Fruit fly (Drosophila melanogaster) whole organism, embryonic: Measurements from ENCODE around the gene CG5506.

Experiments used
- Adf1 ChIP-seq: fragments of 200-800 bp; sonication (Bioruptor generic); IDR thresholded peaks from 2 replicates; pipeline ENCODE4 v1.3.6; 2022; ENCODE audit warnings: missing biosample characterization, missing genetic modification characterization
- B-H2 ChIP-seq: fragments of 200-800 bp; sonication (Bioruptor generic); optimal IDR thresholded peaks from 2 replicates; lab custom pipeline; 2018; ENCODE audit warnings: missing biosample characterization, mild to moderate bottlenecking, missing genetic modification characterization
- BEAF-32 ChIP-seq: fragments of 200-800 bp; sonication (Bioruptor generic); optimal IDR thresholded peaks from 3 replicates; lab custom pipeline; 2017; ENCODE audit warnings: missing biosample characterization, missing genetic modification characterization, mild to moderate bottlenecking, moderate library complexity, missing genetic modification reagents
- CG12391 ChIP-seq: fragments of 200-800 bp; sonication (Bioruptor generic); optimal IDR thresholded peaks from 3 replicates; lab custom pipeline; 2018; ENCODE audit warnings: missing biosample characterization, mild to moderate bottlenecking, missing genetic modification characterization, moderate library complexity
- CG13287 ChIP-seq: fragments of 200-800 bp; sonication (Bioruptor generic); IDR thresholded peaks from 2 replicates; pipeline ENCODE4 v1.3.6; 2022; ENCODE audit warnings: missing biosample characterization, missing genetic modification characterization; ENCODE audit not compliant: partially characterized antibody
- CG13296 ChIP-seq: fragments of 200-800 bp; sonication (Bioruptor generic); optimal IDR thresholded peaks from 3 replicates; lab custom pipeline; 2018; ENCODE audit warnings: missing biosample characterization, mild to moderate bottlenecking, missing genetic modification characterization
- CG14860 ChIP-seq: fragments of 200-800 bp; sonication (Bioruptor generic); IDR thresholded peaks from 3 replicates; pipeline ENCODE4 v1.3.6; 2022; ENCODE audit warnings: missing biosample characterization, missing genetic modification characterization; ENCODE audit not compliant: partially characterized antibody
- CG16813 ChIP-seq: fragments of 200-800 bp; sonication (Bioruptor generic); IDR thresholded peaks from 3 replicates; pipeline ENCODE4 v1.3.6; 2022; ENCODE audit warnings: missing biosample characterization, missing genetic modification characterization; ENCODE audit not compliant: partially characterized antibody
- CG18476 ChIP-seq: fragments of 200-800 bp; sonication (Bioruptor generic); optimal IDR thresholded peaks from 2 replicates; lab custom pipeline; 2016; ENCODE audit warnings: missing biosample characterization, mild to moderate bottlenecking, missing genetic modification characterization
- CG2678 ChIP-seq: fragments of 200-800 bp; sonication (Bioruptor generic); optimal IDR thresholded peaks from 3 replicates; lab custom pipeline; 2019; ENCODE audit warnings: missing biosample characterization, mild to moderate bottlenecking, missing genetic modification characterization, moderate library complexity
- CG32532 ChIP-seq: fragments of 200-800 bp; sonication (Bioruptor generic); IDR thresholded peaks from 2 replicates; pipeline ENCODE4 v1.3.6; 2022; ENCODE audit warnings: missing biosample characterization, missing genetic modification characterization
- CG3281 ChIP-seq: fragments of 200-800 bp; sonication (Bioruptor generic); optimal IDR thresholded peaks from 3 replicates; lab custom pipeline; 2017; ENCODE audit warnings: missing biosample characterization, mild to moderate bottlenecking, missing genetic modification characterization
- CG34422 ChIP-seq: fragments of 200-800 bp; sonication (Bioruptor generic); IDR thresholded peaks from 3 replicates; pipeline ENCODE4 v1.3.6; 2022; ENCODE audit warnings: missing biosample characterization, missing genetic modification characterization
- CG4424 ChIP-seq: fragments of 200-800 bp; sonication (Bioruptor generic); optimal IDR thresholded peaks from 3 replicates; lab custom pipeline; 2016; ENCODE audit warnings: missing biosample characterization, missing genetic modification characterization
- CG8290 ChIP-seq, 3 experiments: fragments of 200-800 bp; sonication (Bioruptor generic); optimal IDR thresholded peaks; 2 replicates each; lab custom pipeline; 2016 to 2019; ENCODE audit warnings: missing biosample characterization in 3 of 3, missing genetic modification characterization in 3 of 3, mild to moderate bottlenecking in 2 of 3, moderate library complexity in 1 of 3
- Deaf1 ChIP-seq: fragments of 200-800 bp; optimal IDR thresholded peaks from 3 replicates; lab custom pipeline; 2019; ENCODE audit warnings: missing biosample characterization, mild to moderate bottlenecking, missing genetic modification characterization, moderate library complexity
- Dref ChIP-seq: fragments of 200-800 bp; sonication (Bioruptor generic); IDR thresholded peaks from 2 replicates; pipeline ENCODE4 v1.3.6; 2022; ENCODE audit warnings: missing biosample characterization, missing genetic modification characterization
- H15 ChIP-seq: fragments of 200-800 bp; sonication (Bioruptor generic); IDR thresholded peaks from 3 replicates; pipeline ENCODE4 v1.3.6; 2022; ENCODE audit warnings: missing biosample characterization, missing genetic modification characterization
- HmgZ ChIP-seq: fragments of 200-800 bp; sonication (Bioruptor generic); optimal IDR thresholded peaks from 2 replicates; lab custom pipeline; 2018; ENCODE audit warnings: missing biosample characterization, mild to moderate bottlenecking, missing genetic modification characterization
- Hsf ChIP-seq: fragments of 200-800 bp; sonication (Bioruptor generic); optimal IDR thresholded peaks from 3 replicates; lab custom pipeline; 2016; ENCODE audit warnings: missing biosample characterization, missing genetic modification characterization
- MBD-R2 ChIP-seq: fragments of 200-800 bp; sonication (Bioruptor generic); IDR thresholded peaks from 2 replicates; pipeline ENCODE4 v1.3.6; 2022; ENCODE audit warnings: missing biosample characterization, missing genetic modification characterization
- Myb ChIP-seq: fragments of 200-800 bp; sonication (Bioruptor generic); optimal IDR thresholded peaks from 2 replicates; lab custom pipeline; 2016; ENCODE audit warnings: missing biosample characterization, missing genetic modification characterization
- Neu2 ChIP-seq: fragments of 200-800 bp; sonication (Bioruptor generic); optimal IDR thresholded peaks from 3 replicates; lab custom pipeline; 2016; ENCODE audit warnings: missing biosample characterization, missing genetic modification characterization, borderline replicate concordance
- Nf-YC ChIP-seq: fragments of 200-800 bp; optimal IDR thresholded peaks from 3 replicates; lab custom pipeline; 2019; ENCODE audit warnings: missing biosample characterization, mild to moderate bottlenecking, missing genetic modification characterization, moderate library complexity
- Ravus ChIP-seq: fragments of 200-800 bp; sonication (Bioruptor generic); IDR thresholded peaks from 2 replicates; pipeline ENCODE4 v1.3.6; 2022; ENCODE audit warnings: missing biosample characterization, missing genetic modification characterization
- Rfx ChIP-seq: fragments of 200-800 bp; sonication (Bioruptor generic); IDR thresholded peaks from 2 replicates; pipeline ENCODE4 v1.3.6; 2022; ENCODE audit warnings: missing biosample characterization, missing genetic modification characterization
- Scr ChIP-seq: fragments of 200-800 bp; sonication (Bioruptor generic); IDR thresholded peaks from 2 replicates; pipeline ENCODE4 v1.3.6; 2022; ENCODE audit warnings: missing biosample characterization, missing genetic modification characterization; ENCODE audit not compliant: partially characterized antibody
- chn ChIP-seq: fragments of 200-800 bp; sonication (Bioruptor generic); optimal IDR thresholded peaks from 2 replicates; lab custom pipeline; 2016; ENCODE audit warnings: missing biosample characterization, missing genetic modification characterization
- ci ChIP-seq: fragments of 200-800 bp; sonication (Bioruptor generic); IDR thresholded peaks from 3 replicates; pipeline ENCODE4 v1.3.6; 2022; ENCODE audit warnings: missing biosample characterization, missing genetic modification characterization
- crc ChIP-seq: fragments of 200-800 bp; sonication (Bioruptor generic); optimal IDR thresholded peaks from 2 replicates; lab custom pipeline; 2016; ENCODE audit warnings: missing biosample characterization, missing genetic modification characterization
- dimm ChIP-seq: fragments of 200-800 bp; sonication (Bioruptor generic); IDR thresholded peaks from 2 replicates; pipeline ENCODE4 v1.3.6; 2022; ENCODE audit warnings: missing biosample characterization, missing genetic modification characterization
- dmrt99B ChIP-seq: fragments of 200-800 bp; sonication (Bioruptor generic); optimal IDR thresholded peaks from 2 replicates; lab custom pipeline; 2018; ENCODE audit warnings: missing biosample characterization, mild to moderate bottlenecking, missing genetic modification characterization, moderate library complexity
- dysf ChIP-seq: fragments of 200-800 bp; sonication (Bioruptor generic); IDR thresholded peaks from 3 replicates; pipeline ENCODE4 v1.3.6; 2022; ENCODE audit warnings: missing biosample characterization, missing genetic modification characterization
- ftz-f1 ChIP-seq: fragments of 200-800 bp; sonication (Bioruptor generic); optimal IDR thresholded peaks from 2 replicates; lab custom pipeline; 2016; ENCODE audit warnings: missing biosample characterization, missing genetic modification characterization
- her ChIP-seq: fragments of 200-800 bp; sonication (Bioruptor generic); optimal IDR thresholded peaks from 2 replicates; lab custom pipeline; 2016; ENCODE audit warnings: missing biosample characterization, missing genetic modification characterization
- inv ChIP-seq: fragments of 200-800 bp; sonication (Bioruptor generic); IDR thresholded peaks from 2 replicates; pipeline ENCODE4 v1.3.6; 2022; ENCODE audit warnings: missing biosample characterization, missing genetic modification characterization; ENCODE audit not compliant: partially characterized antibody
- kni ChIP-seq: fragments of 200-800 bp; sonication (Bioruptor generic); optimal IDR thresholded peaks from 3 replicates; lab custom pipeline; 2017; ENCODE audit warnings: mild to moderate bottlenecking, missing biosample characterization, missing genetic modification reagents, missing genetic modification characterization
- lmd ChIP-seq: fragments of 200-800 bp; sonication (Bioruptor generic); IDR thresholded peaks from 2 replicates; pipeline ENCODE4 v1.3.6; 2022; ENCODE audit warnings: missing biosample characterization, missing genetic modification characterization
- lov ChIP-seq, 2 experiments: fragments of 200-800 bp in 1 of 2; fragments of >200 bp in 1 of 2; sonication (Bioruptor generic) in 1 of 2; IDR thresholded peaks in 1 of 2; optimal IDR thresholded peaks in 1 of 2; 2 replicates in 1 of 2; 3 replicates in 1 of 2; pipeline versions ENCODE4 v1.3.6 to Lab custom; 2017 to 2022; ENCODE audit warnings: missing biosample characterization in 1 of 2, missing genetic modification characterization in 1 of 2
- nerfin-2 ChIP-seq: fragments of 200-800 bp; sonication (Bioruptor generic); IDR thresholded peaks from 2 replicates; pipeline ENCODE4 v1.3.6; 2022; ENCODE audit warnings: missing biosample characterization, missing genetic modification characterization; ENCODE audit not compliant: partially characterized antibody
- oc ChIP-seq: fragments of 200-800 bp; sonication (Bioruptor generic); optimal IDR thresholded peaks from 2 replicates; lab custom pipeline; 2018; ENCODE audit warnings: missing biosample characterization, mild to moderate bottlenecking, missing genetic modification characterization, moderate library complexity
- odd ChIP-seq: fragments of 200-800 bp; sonication (Bioruptor generic); optimal IDR thresholded peaks from 2 replicates; lab custom pipeline; 2017; ENCODE audit warnings: missing biosample characterization, mild to moderate bottlenecking, missing genetic modification characterization
- pros ChIP-seq: fragments of 200-800 bp; sonication (Bioruptor generic); optimal IDR thresholded peaks from 3 replicates; lab custom pipeline; 2019; ENCODE audit warnings: missing biosample characterization, mild to moderate bottlenecking, missing genetic modification characterization, moderate library complexity
- row ChIP-seq: fragments of 200-800 bp; sonication (Bioruptor generic); IDR thresholded peaks from 3 replicates; pipeline ENCODE4 v1.3.6; 2022; ENCODE audit warnings: missing biosample characterization, missing genetic modification characterization
- sna ChIP-seq: fragments of 200-800 bp; sonication (Bioruptor generic); IDR thresholded peaks from 2 replicates; pipeline ENCODE4 v1.3.6; 2022; ENCODE audit warnings: missing biosample characterization, missing genetic modification characterization; ENCODE audit not compliant: partially characterized antibody
- stwl ChIP-seq: fragments of 200-800 bp; sonication (Bioruptor generic); optimal IDR thresholded peaks from 3 replicates; lab custom pipeline; 2018; ENCODE audit warnings: missing biosample characterization, mild to moderate bottlenecking, missing genetic modification characterization, moderate library complexity
- tna ChIP-seq: fragments of 200-800 bp; sonication (Bioruptor generic); IDR thresholded peaks from 2 replicates; pipeline ENCODE4 v1.3.6; 2022; ENCODE audit warnings: missing biosample characterization, missing genetic modification characterization; ENCODE audit not compliant: partially characterized antibody
- zf30C ChIP-seq: fragments of 200-800 bp; sonication (Bioruptor generic); optimal IDR thresholded peaks from 3 replicates; lab custom pipeline; 2018; ENCODE audit warnings: missing biosample characterization, mild to moderate bottlenecking, missing genetic modification characterization

The CG5506 gene

DNA sequence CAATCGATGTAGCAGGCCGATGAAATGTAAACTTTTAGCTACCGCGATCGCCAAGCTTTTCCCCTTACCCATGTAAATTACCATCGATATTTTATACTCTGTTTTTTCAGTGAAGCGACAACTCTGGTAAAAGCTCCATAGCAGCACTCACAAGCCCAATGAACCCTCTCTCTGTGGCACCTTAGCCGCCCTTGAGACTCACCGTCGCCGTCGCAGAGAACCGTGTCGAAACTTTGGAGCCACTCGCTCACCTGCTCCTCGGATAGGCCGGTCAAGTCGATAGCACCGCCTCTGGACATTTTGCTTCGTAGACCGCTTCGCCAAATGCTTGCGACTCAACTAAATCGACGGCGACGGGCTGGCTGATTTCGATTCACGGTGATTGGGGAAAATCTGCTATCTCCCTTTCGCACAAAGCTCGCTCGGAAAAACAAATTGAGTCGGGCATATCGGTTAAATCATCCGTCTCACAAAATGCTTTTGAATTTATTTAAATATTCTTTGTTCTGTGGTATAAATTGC is 43.0 kb downstream of the CG5506 start, which contains the start of gene CG5577 (continued):
- TF ChIP-seq CG3281 = peak; percentile 12
- TF ChIP-seq CG14860 (GFP tag; lab: Robert Waterston, UW) = peak; percentile 43; the same call in 1 of the 3 replicates
- TF ChIP-seq CG32532 (GFP tag; lab: Robert Waterston, UW) = peak; percentile 68
- peak; percentile 38 for TF ChIP-seq pros (GFP tag; lab: Kevin White, UChicago)
- TF ChIP-seq dmrt99B (tag; lab: Kevin White, UChicago) = no peak
- no peak for TF ChIP-seq chn
- TF ChIP-seq CG12391 = no peak
- peak; percentile 78 for TF ChIP-seq sna (GFP tag; lab: Robert Waterston, UW)
- no peak for TF ChIP-seq ci
- peak; percentile 8 for TF ChIP-seq stwl
- TF ChIP-seq odd (GFP tag; lab: Kevin White, UChicago) = peak; percentile 10
- TF ChIP-seq HmgZ (tag; lab: Kevin White, UChicago) = peak; percentile 75
- TF ChIP-seq CG13296 (GFP tag; lab: Kevin White, UChicago) = peak; percentile 55
- TF ChIP-seq Deaf1 = peak; percentile 78
- TF ChIP-seq Nf-YC (tag; lab: Kevin White, UChicago) = peak; percentile 90
- no peak for TF ChIP-seq oc (tag; lab: Kevin White, UChicago)
- 0 out of 3 replicates have a peak, but pooled peaks have one; percentile 12 for TF ChIP-seq dysf (GFP tag; lab: Robert Waterston, UW)
- peak; percentile 63 for TF ChIP-seq Rfx (GFP tag; lab: Robert Waterston, UW)
- 0 out of 2 replicates have a peak, but pooled peaks have one; percentile 16 for TF ChIP-seq nerfin-2
- no peak for TF ChIP-seq CG4424 (GFP tag; lab: Kevin White, UChicago)
- TF ChIP-seq lov (optimal IDR thresholded peaks at IDR 0.05; lab: Kevin White, UChicago) = no peak
- TF ChIP-seq lov (GFP tag; IDR thresholded peaks at IDR 0.05; lab: Robert Waterston, UW) = 0 out of 3 replicates have a peak, but pooled peaks have one; percentile 9
- TF ChIP-seq Scr = peak; percentile 68
- no peak for TF ChIP-seq H15 (GFP tag; lab: Robert Waterston, UW)
- peak; percentile 31 for TF ChIP-seq B-H2 (GFP tag; lab: Kevin White, UChicago)
- peak; percentile 12 for TF ChIP-seq her (GFP tag; lab: Kevin White, UChicago)
- no peak for TF ChIP-seq dimm (GFP tag; lab: Robert Waterston, UW)
- TF ChIP-seq Ravus (GFP tag; lab: Robert Waterston, UW) = no peak
- TF ChIP-seq ftz-f1 (GFP tag; lab: Kevin White, UChicago) = peak; percentile 98
- peak; percentile 10 for TF ChIP-seq Myb
- peak; percentile 42; the same call in 1 of the 2 replicates for TF ChIP-seq tna (GFP tag; lab: Robert Waterston, UW)
- TF ChIP-seq zf30C (GFP tag; lab: Kevin White, UChicago) = no peak
- TF ChIP-seq CG13287 (GFP tag; lab: Robert Waterston, UW) = peak; percentile 90
- TF ChIP-seq kni = no peak
- TF ChIP-seq crc (GFP tag; lab: Kevin White, UChicago) = no peak
- no peak for TF ChIP-seq CG18476 (GFP tag; lab: Kevin White, UChicago)
- peak; percentile 57 for TF ChIP-seq Dref (GFP tag; lab: Robert Waterston, UW)
- peak; percentile 15; the same call in 1 of the 2 replicates for TF ChIP-seq lmd (GFP tag; lab: Robert Waterston, UW)
- TF ChIP-seq Hsf (GFP tag; lab: Kevin White, UChicago) = peak; percentile 7
- TF ChIP-seq BEAF-32 (GFP tag; lab: Kevin White, UChicago) = peak; percentile 60
- TF ChIP-seq inv (GFP tag; lab: Robert Waterston, UW) = peak; percentile 45; the same call in 1 of the 2 replicates
- TF ChIP-seq Adf1 (GFP tag; lab: Robert Waterston, UW) = peak; percentile 71; the same call in 1 of the 2 replicates
- no peak for TF ChIP-seq Neu2 (GFP tag; lab: Kevin White, UChicago)
- no peak for TF ChIP-seq CG16813 (GFP tag; lab: Robert Waterston, UW)
- peak; percentile 41; the same call in 1 of the 3 replicates for TF ChIP-seq CG34422 (GFP tag; lab: Robert Waterston, UW)
- TF ChIP-seq CG2678 (tag; lab: Kevin White, UChicago) = no peak
- TF ChIP-seq MBD-R2 (GFP tag; lab: Robert Waterston, UW) = peak; percentile 15; the same call in 1 of the 2 replicates
- peak; percentile 74 for TF ChIP-seq row (GFP tag; lab: Robert Waterston, UW)
- no peak for TF ChIP-seq CG8290 (GFP tag; optimal IDR thresholded peaks at IDR 0.05; lab: Kevin White, UChicago)
- TF ChIP-seq CG8290 (tag; optimal IDR thresholded peaks at IDR 0.05; lab: Kevin White, UChicago) = peak in 1 of 2 experiments; percentile 72
